Worm (Caenorhabditis elegans) whole organism, mixed stage, embryonic: ENCODE data around the gene dct-19.

Experiments
- M03D4.4 ChIP-seq: sonication (generic microtip); optimal IDR thresholded peaks from 2 replicates; lab custom pipeline; 2017; ENCODE audit warnings: mild to moderate bottlenecking, missing genetic modification characterization, missing compliant biosample characterization
- bed-3 ChIP-seq: fragments of 200-800 bp; sonication (Bioruptor generic); optimal IDR thresholded peaks from 3 replicates; lab custom pipeline; 2018; ENCODE audit warnings: mild to moderate bottlenecking, missing genetic modification characterization, moderate library complexity, missing compliant biosample characterization
- ceh-39 ChIP-seq: fragments of 150-350 bp; optimal IDR thresholded peaks from 2 replicates; lab custom pipeline; 2014; ENCODE audit warnings: missing biosample characterization, missing genetic modification characterization
- ceh-43 ChIP-seq: fragments of 200-800 bp; sonication (Bioruptor generic); optimal IDR thresholded peaks from 2 replicates; lab custom pipeline; 2018; ENCODE audit warnings: mild to moderate bottlenecking, missing genetic modification characterization, moderate library complexity, missing compliant biosample characterization
- ceh-83 ChIP-seq: fragments of 200-800 bp; sonication (Bioruptor generic); optimal IDR thresholded peaks from 2 replicates; lab custom pipeline; 2018; ENCODE audit warnings: mild to moderate bottlenecking, missing genetic modification characterization, missing compliant biosample characterization
- ces-1 ChIP-seq: fragments of 150-350 bp; optimal IDR thresholded peaks from 2 replicates; lab custom pipeline; 2014; ENCODE audit warnings: missing biosample characterization, missing genetic modification reagents, missing genetic modification characterization
- cnd-1 ChIP-seq: fragments of 200-800 bp; sonication (Bioruptor generic); optimal IDR thresholded peaks from 2 replicates; lab custom pipeline; 2018; ENCODE audit warnings: mild to moderate bottlenecking, missing genetic modification characterization, missing compliant biosample characterization
- drap-1 ChIP-seq: fragments of 200-800 bp; sonication (Bioruptor generic); optimal IDR thresholded peaks from 3 replicates; lab custom pipeline; 2018; ENCODE audit warnings: mild to moderate bottlenecking, missing genetic modification characterization, missing compliant biosample characterization
- elt-1 ChIP-seq: sonication (generic microtip); optimal IDR thresholded peaks from 2 replicates; lab custom pipeline; 2017; ENCODE audit warnings: missing genetic modification characterization, mild to moderate bottlenecking, missing compliant biosample characterization, antibody characterized with exemption, moderate library complexity, borderline replicate concordance; ENCODE audit not compliant: insufficient read depth
- elt-3 ChIP-seq: fragments of 150-350 bp; optimal IDR thresholded peaks from 2 replicates; lab custom pipeline; 2014; ENCODE audit warnings: missing biosample characterization, missing genetic modification characterization
- ham-2 ChIP-seq: fragments of 200-800 bp; sonication (Bioruptor generic); optimal IDR thresholded peaks from 2 replicates; lab custom pipeline; 2018; ENCODE audit warnings: mild to moderate bottlenecking, missing genetic modification characterization, missing compliant biosample characterization
- hlh-1 ChIP-seq: fragments of 150-350 bp; optimal IDR thresholded peaks from 2 replicates; lab custom pipeline; 2014; ENCODE audit warnings: missing biosample characterization, missing genetic modification reagents, missing genetic modification characterization
- lin-13 ChIP-seq: fragments of 150-350 bp; optimal IDR thresholded peaks from 2 replicates; lab custom pipeline; 2014; ENCODE audit warnings: missing biosample characterization, missing genetic modification characterization
- lin-32 ChIP-seq: fragments of 200-800 bp; sonication (Bioruptor generic); optimal IDR thresholded peaks from 2 replicates; lab custom pipeline; 2018; ENCODE audit warnings: mild to moderate bottlenecking, missing genetic modification characterization, missing compliant biosample characterization
- lsy-2 ChIP-seq: fragments of 150-350 bp; optimal IDR thresholded peaks from 2 replicates; lab custom pipeline; 2014; ENCODE audit warnings: missing biosample characterization, missing genetic modification characterization
- mab-5 ChIP-seq: fragments of 150-350 bp; optimal IDR thresholded peaks from 2 replicates; lab custom pipeline; 2014; ENCODE audit warnings: missing biosample characterization, missing genetic modification characterization
- mep-1 ChIP-seq: fragments of 150-350 bp; optimal IDR thresholded peaks from 2 replicates; lab custom pipeline; 2017; ENCODE audit warnings: missing biosample characterization, missing genetic modification reagents, missing genetic modification characterization, inconsistent platforms
- mls-2 ChIP-seq: sonication (generic microtip); optimal IDR thresholded peaks from 2 replicates; lab custom pipeline; 2016; ENCODE audit warnings: mild to moderate bottlenecking, missing genetic modification characterization, moderate library complexity, missing compliant biosample characterization
- nhr-12 ChIP-seq: fragments of 150-350 bp; optimal IDR thresholded peaks from 2 replicates; lab custom pipeline; 2014; ENCODE audit warnings: missing biosample characterization, missing genetic modification characterization
- nhr-237 ChIP-seq: fragments of 150-350 bp; optimal IDR thresholded peaks from 2 replicates; lab custom pipeline; 2014; ENCODE audit warnings: missing biosample characterization, missing genetic modification characterization
- nhr-28 ChIP-seq: fragments of 150-350 bp; optimal IDR thresholded peaks from 2 replicates; lab custom pipeline; 2014; ENCODE audit warnings: missing biosample characterization, missing genetic modification characterization
- nhr-76 ChIP-seq: sonication (generic microtip); optimal IDR thresholded peaks from 2 replicates; lab custom pipeline; 2017; ENCODE audit warnings: missing biosample characterization, missing genetic modification characterization
- pha-4 ChIP-seq: fragments of 150-350 bp; optimal IDR thresholded peaks from 2 replicates; lab custom pipeline; 2018; ENCODE audit warnings: missing biosample characterization, missing genetic modification reagents, missing genetic modification characterization
- sem-2 ChIP-seq: fragments of 200-800 bp; sonication (Bioruptor generic); optimal IDR thresholded peaks from 2 replicates; lab custom pipeline; 2018; ENCODE audit warnings: mild to moderate bottlenecking, missing genetic modification characterization, missing compliant biosample characterization
- snpc-4 ChIP-seq: fragments of 150-350 bp; optimal IDR thresholded peaks from 2 replicates; lab custom pipeline; 2014; ENCODE audit warnings: missing biosample characterization, missing genetic modification characterization
- sptf-1 ChIP-seq: sonication (generic microtip); optimal IDR thresholded peaks from 2 replicates; lab custom pipeline; 2017; ENCODE audit warnings: mild to moderate bottlenecking, missing genetic modification characterization, moderate library complexity, missing compliant biosample characterization
- tbx-8 ChIP-seq: fragments of 200-800 bp; sonication (Bioruptor generic); optimal IDR thresholded peaks from 2 replicates; lab custom pipeline; 2018; ENCODE audit warnings: mild to moderate bottlenecking, missing genetic modification characterization, moderate library complexity, missing compliant biosample characterization
- unc-120 ChIP-seq: sonication (generic microtip); optimal IDR thresholded peaks from 2 replicates; lab custom pipeline; 2017; ENCODE audit warnings: missing genetic modification characterization, missing compliant biosample characterization; ENCODE audit not compliant: poor library complexity, severe bottlenecking
- unc-39 ChIP-seq: fragments of 150-350 bp; optimal IDR thresholded peaks from 2 replicates; lab custom pipeline; 2014; ENCODE audit warnings: missing biosample characterization, missing genetic modification characterization
- unc-62 ChIP-seq: fragments of 150-350 bp; optimal IDR thresholded peaks from 2 replicates; lab custom pipeline; 2014; ENCODE audit warnings: missing biosample characterization, missing genetic modification reagents, missing genetic modification characterization
- zip-8 ChIP-seq: fragments of 150-350 bp; optimal IDR thresholded peaks from 2 replicates; lab custom pipeline; 2014; ENCODE audit warnings: missing biosample characterization, missing genetic modification characterization
- ztf-11 ChIP-seq: fragments of 150-350 bp; optimal IDR thresholded peaks from 2 replicates; lab custom pipeline; 2014; ENCODE audit warnings: missing biosample characterization, missing genetic modification characterization

Gene dct-19

ce11 chrIV:12936221-12936776 lies 6.4 kb upstream of the dct-19 start, which contains the start of the genes cld-1 and dod-21:
Gene cld-1 (minus strand): TSS chrIV:12936271.
Gene dod-21 (plus strand): TSS chrIV:12936738.
- TF ChIP-seq M03D4.4 = no peak
- TF ChIP-seq unc-120 (tag; lab: Kevin White, UChicago) = no peak
- TF ChIP-seq nhr-76 (tag; lab: Kevin White, UChicago) = no peak
- TF ChIP-seq ztf-11 (tag; lab: Kevin White, UChicago) = no peak
- TF ChIP-seq bed-3 (GFP tag; lab: Kevin White, UChicago) = no peak
- no peak for TF ChIP-seq mep-1 (tag; lab: Kevin White, UChicago)
- no peak for TF ChIP-seq ceh-83 (GFP tag; lab: Kevin White, UChicago)
- no peak for TF ChIP-seq lsy-2 (tag; lab: Kevin White, UChicago)
- TF ChIP-seq tbx-8 (GFP tag; lab: Kevin White, UChicago) = no peak
- TF ChIP-seq cnd-1 (tag; lab: Kevin White, UChicago) = no peak
- no peak for TF ChIP-seq unc-62 (GFP tag; lab: Kevin White, UChicago)
- TF ChIP-seq drap-1 (GFP tag; lab: Kevin White, UChicago) = no peak
- TF ChIP-seq pha-4 (tag; lab: Kevin White, UChicago) = no peak
- TF ChIP-seq hlh-1 (tag; lab: Kevin White, UChicago) = no peak
- no peak for TF ChIP-seq sem-2 (GFP tag; lab: Kevin White, UChicago)
- TF ChIP-seq nhr-12 = no peak
- TF ChIP-seq mls-2 (tag; lab: Kevin White, UChicago) = no peak
- no peak for TF ChIP-seq lin-13 (tag; lab: Kevin White, UChicago)
- no peak for TF ChIP-seq elt-3 (tag; lab: Kevin White, UChicago)
- TF ChIP-seq elt-1 (tag; lab: Kevin White, UChicago) = no peak

ce11 chrIV:12941254-12941653 lies 1.5 kb upstream of the dct-19 start, which contains the start of gene dod-24:
Gene dod-24 (minus strand): TSS chrIV:12941354.
- TF ChIP-seq ham-2 (GFP tag; lab: Kevin White, UChicago) = no peak
- TF ChIP-seq drap-1 (GFP tag; lab: Kevin White, UChicago) = no peak
- no peak for TF ChIP-seq lin-32 (GFP tag; lab: Kevin White, UChicago)
- TF ChIP-seq ztf-11 (tag; lab: Kevin White, UChicago) = no peak
- TF ChIP-seq unc-120 (tag; lab: Kevin White, UChicago) = no peak
- TF ChIP-seq ceh-43 (GFP tag; lab: Kevin White, UChicago) = no peak
- TF ChIP-seq snpc-4 (tag; lab: Kevin White, UChicago) = no peak
- no peak for TF ChIP-seq mep-1 (tag; lab: Kevin White, UChicago)
- no peak for TF ChIP-seq unc-62 (GFP tag; lab: Kevin White, UChicago)
- TF ChIP-seq nhr-237 (tag; lab: Kevin White, UChicago) = no peak
- no peak for TF ChIP-seq unc-39 (tag; lab: Kevin White, UChicago)
- no peak for TF ChIP-seq ceh-83 (GFP tag; lab: Kevin White, UChicago)
- no peak for TF ChIP-seq elt-1 (tag; lab: Kevin White, UChicago)
- no peak for TF ChIP-seq ces-1 (GFP tag; lab: Kevin White, UChicago)
- TF ChIP-seq nhr-28 = no peak

- TF ChIP-seq snpc-4 (tag; lab: Kevin White, UChicago) (no peak), mls-2 (tag; lab: Kevin White, UChicago) (no peak), ceh-39 (tag; lab: Kevin White, UChicago) (no peak), nhr-12 (no peak), nhr-237 (tag; lab: Kevin White, UChicago) (no peak), ces-1 (GFP tag; lab: Kevin White, UChicago) (no peak), lin-32 (GFP tag; lab: Kevin White, UChicago) (no peak), mab-5 (tag; lab: Kevin White, UChicago) (no peak), lin-13 (tag; lab: Kevin White, UChicago) (no peak), drap-1 (GFP tag; lab: Kevin White, UChicago) (no peak), cnd-1 (tag; lab: Kevin White, UChicago) (no peak), zip-8 (tag; lab: Kevin White, UChicago) (no peak), unc-39 (tag; lab: Kevin White, UChicago) (no peak), bed-3 (GFP tag; lab: Kevin White, UChicago) (no peak), ztf-11 (tag; lab: Kevin White, UChicago) (no peak), nhr-28 (no peak), M03D4.4 (no peak), mep-1 (tag; lab: Kevin White, UChicago) (no peak), sptf-1 (tag; lab: Kevin White, UChicago) (no peak)
- TF ChIP-seq, all 35 proteins: peak for 0
These were observed 3.8 kb downstream of the dct-19 start, which contains the start of gene F55G11.1 for ce11 chrIV:12946488-12946887. Gene F55G11.1 (minus strand): TSS chrIV:12946588.
